Fruit fly (Drosophila melanogaster) whole organism, prepupa: ENCODE measurements around the gene CG31100.

Experiments
- Blimp-1 ChIP-seq: fragments of 200-800 bp; sonication (Bioruptor generic); optimal IDR thresholded peaks from 3 replicates; lab custom pipeline; 2017; ENCODE audit warnings: missing biosample characterization, missing genetic modification characterization, mild to moderate bottlenecking, moderate library complexity, missing genetic modification reagents
- CG10631 ChIP-seq: fragments of 200-800 bp; sonication (Bioruptor generic); optimal IDR thresholded peaks from 2 replicates; lab custom pipeline; 2016; ENCODE audit warnings: missing biosample characterization, missing genetic modification characterization
- CG10669 ChIP-seq: fragments of 200-800 bp; sonication (Bioruptor generic); optimal IDR thresholded peaks from 3 replicates; lab custom pipeline; 2018; ENCODE audit warnings: missing biosample characterization, mild to moderate bottlenecking, missing genetic modification characterization, moderate library complexity
- CG11294 ChIP-seq: fragments of 200-800 bp; sonication (Bioruptor generic); IDR thresholded peaks from 2 replicates; pipeline ENCODE4 v1.3.6; 2022; ENCODE audit warnings: missing biosample characterization, missing genetic modification characterization
- CG11762 ChIP-seq: fragments of 200-800 bp; sonication (Bioruptor generic); optimal IDR thresholded peaks from 3 replicates; lab custom pipeline; 2016; ENCODE audit warnings: missing biosample characterization, missing genetic modification characterization; ENCODE audit not compliant: insufficient read depth
- CG11902 ChIP-seq: fragments of 200-800 bp; sonication (Bioruptor generic); optimal IDR thresholded peaks from 3 replicates; lab custom pipeline; 2016; ENCODE audit warnings: missing biosample characterization, missing genetic modification characterization
- CG1621 ChIP-seq: fragments of 200-800 bp; sonication (Bioruptor generic); optimal IDR thresholded peaks from 3 replicates; lab custom pipeline; 2018; ENCODE audit warnings: missing biosample characterization, mild to moderate bottlenecking, missing genetic modification characterization
- CG16779 ChIP-seq: fragments of 200-800 bp; sonication (Bioruptor generic); optimal IDR thresholded peaks from 3 replicates; lab custom pipeline; 2017; ENCODE audit warnings: missing biosample characterization, mild to moderate bottlenecking, missing genetic modification characterization
- CG3032 ChIP-seq: fragments of 200-800 bp; optimal IDR thresholded peaks from 2 replicates; lab custom pipeline; 2019; ENCODE audit warnings: missing biosample characterization, mild to moderate bottlenecking, missing genetic modification characterization, moderate library complexity
- CG31627 ChIP-seq: fragments of 200-800 bp; sonication (Bioruptor generic); optimal IDR thresholded peaks from 3 replicates; lab custom pipeline; 2016; ENCODE audit warnings: missing biosample characterization, missing genetic modification characterization
- CG32006 ChIP-seq: fragments of 200-800 bp; sonication (Bioruptor generic); optimal IDR thresholded peaks from 3 replicates; lab custom pipeline; 2017; ENCODE audit warnings: missing biosample characterization, mild to moderate bottlenecking, missing genetic modification characterization
- CG34406 ChIP-seq: fragments of 200-800 bp; sonication (Bioruptor generic); optimal IDR thresholded peaks from 3 replicates; lab custom pipeline; 2016; ENCODE audit warnings: missing biosample characterization, missing genetic modification characterization
- CG3919 ChIP-seq: fragments of 200-800 bp; sonication (Bioruptor generic); optimal IDR thresholded peaks from 3 replicates; lab custom pipeline; 2016; ENCODE audit warnings: missing biosample characterization, missing genetic modification characterization
- CG6163 ChIP-seq: fragments of 200-800 bp; sonication (Bioruptor generic); IDR thresholded peaks from 3 replicates; pipeline ENCODE4 v1.3.6; 2022; ENCODE audit warnings: missing biosample characterization, missing genetic modification characterization
- CG6276 ChIP-seq: fragments of 200-800 bp; sonication (Bioruptor generic); optimal IDR thresholded peaks from 2 replicates; lab custom pipeline; 2017; ENCODE audit warnings: missing biosample characterization, mild to moderate bottlenecking, missing genetic modification characterization
- CG6808 ChIP-seq: fragments of 200-800 bp; sonication (Bioruptor generic); optimal IDR thresholded peaks from 3 replicates; lab custom pipeline; 2017; ENCODE audit warnings: missing biosample characterization, missing genetic modification characterization, mild to moderate bottlenecking, moderate library complexity, missing genetic modification reagents
- CG6854 ChIP-seq: fragments of 200-800 bp; sonication (Bioruptor generic); optimal IDR thresholded peaks from 2 replicates; lab custom pipeline; 2017; ENCODE audit warnings: missing biosample characterization, mild to moderate bottlenecking, missing genetic modification characterization
- CG7368 ChIP-seq: fragments of 200-800 bp; sonication (Bioruptor generic); optimal IDR thresholded peaks from 3 replicates; lab custom pipeline; 2016; ENCODE audit warnings: missing biosample characterization, missing genetic modification characterization
- CG8119 ChIP-seq: fragments of 200-800 bp; sonication (Bioruptor generic); IDR thresholded peaks from 3 replicates; pipeline ENCODE4 v1.3.6; 2022; ENCODE audit warnings: missing biosample characterization, missing genetic modification characterization
- CG8319 ChIP-seq: fragments of 200-800 bp; sonication (Bioruptor generic); optimal IDR thresholded peaks from 3 replicates; lab custom pipeline; 2016; ENCODE audit warnings: missing biosample characterization, missing genetic modification characterization
- CG8632 ChIP-seq: fragments of 200-800 bp; sonication (Bioruptor generic); optimal IDR thresholded peaks from 3 replicates; lab custom pipeline; 2016; ENCODE audit warnings: missing biosample characterization, missing genetic modification characterization
- Eip75B ChIP-seq: fragments of 200-800 bp; sonication (Bioruptor generic); optimal IDR thresholded peaks from 3 replicates; lab custom pipeline; 2016; ENCODE audit warnings: missing biosample characterization, missing genetic modification characterization
- Eip78C ChIP-seq: fragments of 200-800 bp; sonication (Bioruptor generic); peaks from one replicate; lab custom pipeline; 2016; ENCODE audit warnings: missing biosample characterization, missing genetic modification characterization
- Eip93F ChIP-seq: fragments of 200-800 bp; sonication (Bioruptor generic); optimal IDR thresholded peaks from 2 replicates; lab custom pipeline; 2016; ENCODE audit warnings: missing biosample characterization, mild to moderate bottlenecking, missing genetic modification characterization
- Ets21C ChIP-seq: fragments of 200-800 bp; sonication (Bioruptor generic); optimal IDR thresholded peaks from 3 replicates; lab custom pipeline; 2016; ENCODE audit warnings: missing biosample characterization, missing genetic modification characterization
- Gug ChIP-seq: fragments of 200-800 bp; sonication (Bioruptor generic); IDR thresholded peaks from 2 replicates; pipeline ENCODE4 v1.3.6; 2022; ENCODE audit warnings: missing biosample characterization, missing genetic modification characterization
- Hr38 ChIP-seq: sonication (Bioruptor generic); optimal IDR thresholded peaks from 2 replicates; lab custom pipeline; 2016; ENCODE audit warnings: missing biosample characterization, missing genetic modification characterization
- Hr39 ChIP-seq: fragments of 200-800 bp; sonication (Bioruptor generic); optimal IDR thresholded peaks from 2 replicates; lab custom pipeline; 2016; ENCODE audit warnings: missing biosample characterization, missing genetic modification characterization
- Lpt ChIP-seq: fragments of 200-800 bp; sonication (Bioruptor generic); optimal IDR thresholded peaks from 3 replicates; lab custom pipeline; 2016; ENCODE audit warnings: missing biosample characterization, missing genetic modification characterization
- Met ChIP-seq: fragments of 200-800 bp; sonication (Bioruptor generic); optimal IDR thresholded peaks from 3 replicates; lab custom pipeline; 2016; ENCODE audit warnings: missing biosample characterization, missing genetic modification characterization
- OdsH ChIP-seq: fragments of 200-800 bp; sonication (Bioruptor generic); optimal IDR thresholded peaks from 3 replicates; lab custom pipeline; 2016; ENCODE audit warnings: missing biosample characterization, missing genetic modification characterization
- Smox ChIP-seq: fragments of 200-800 bp; sonication (Bioruptor generic); optimal IDR thresholded peaks from 3 replicates; lab custom pipeline; 2016; ENCODE audit warnings: missing biosample characterization, missing genetic modification characterization
- Sox102F ChIP-seq: fragments of 200-800 bp; sonication (Bioruptor generic); optimal IDR thresholded peaks from 2 replicates; lab custom pipeline; 2016; ENCODE audit warnings: missing biosample characterization, mild to moderate bottlenecking, missing genetic modification characterization
- Sox14 ChIP-seq: fragments of 200-800 bp; sonication (Bioruptor generic); optimal IDR thresholded peaks from 3 replicates; lab custom pipeline; 2016; ENCODE audit warnings: missing biosample characterization, missing genetic modification characterization
- Sox15 ChIP-seq: fragments of 200-800 bp; sonication (Bioruptor generic); optimal IDR thresholded peaks from 3 replicates; lab custom pipeline; 2016; ENCODE audit warnings: missing biosample characterization, missing genetic modification characterization
- achi ChIP-seq: fragments of 200-800 bp; sonication (Bioruptor generic); optimal IDR thresholded peaks from 3 replicates; lab custom pipeline; 2016; ENCODE audit warnings: missing biosample characterization, missing genetic modification characterization
- dac ChIP-seq: fragments of 200-800 bp; sonication (Bioruptor generic); optimal IDR thresholded peaks from 2 replicates; lab custom pipeline; 2017; ENCODE audit warnings: missing biosample characterization, mild to moderate bottlenecking, missing genetic modification characterization
- dsx ChIP-seq: fragments of 200-800 bp; optimal IDR thresholded peaks from 3 replicates; lab custom pipeline; 2019; ENCODE audit warnings: missing biosample characterization, mild to moderate bottlenecking, missing genetic modification characterization, moderate library complexity; ENCODE audit not compliant: poor library complexity, severe bottlenecking
- eg ChIP-seq: fragments of 200-800 bp; sonication (Bioruptor generic); IDR thresholded peaks from 3 replicates; pipeline ENCODE4 v1.3.6; 2022; ENCODE audit warnings: missing biosample characterization, missing genetic modification characterization
- esn ChIP-seq: fragments of 200-800 bp; sonication (Bioruptor generic); optimal IDR thresholded peaks from 2 replicates; lab custom pipeline; 2016; ENCODE audit warnings: missing biosample characterization, mild to moderate bottlenecking, missing genetic modification characterization, moderate library complexity
- fd59A ChIP-seq: fragments of 200-800 bp; sonication (Bioruptor generic); optimal IDR thresholded peaks from 2 replicates; lab custom pipeline; 2017; ENCODE audit warnings: missing biosample characterization, mild to moderate bottlenecking, missing genetic modification characterization, missing genetic modification reagents
- fd85E ChIP-seq: fragments of 200-800 bp; sonication (Bioruptor generic); optimal IDR thresholded peaks from 3 replicates; lab custom pipeline; 2016; ENCODE audit warnings: missing biosample characterization, missing genetic modification characterization
- fkh ChIP-seq: fragments of 200-800 bp; sonication (Bioruptor generic); optimal IDR thresholded peaks from 3 replicates; lab custom pipeline; 2017; ENCODE audit warnings: missing biosample characterization, mild to moderate bottlenecking, missing genetic modification characterization, moderate library complexity
- lz ChIP-seq: fragments of 200-800 bp; sonication (Bioruptor generic); optimal IDR thresholded peaks from 3 replicates; lab custom pipeline; 2016; ENCODE audit warnings: missing biosample characterization, missing genetic modification characterization
- net ChIP-seq: fragments of 200-800 bp; sonication (Bioruptor generic); optimal IDR thresholded peaks from 3 replicates; lab custom pipeline; 2016; ENCODE audit warnings: missing biosample characterization, missing genetic modification characterization
- pdm3 ChIP-seq: fragments of 200-800 bp; sonication (Bioruptor generic); optimal IDR thresholded peaks from 3 replicates; lab custom pipeline; 2016; ENCODE audit warnings: missing biosample characterization, missing genetic modification characterization
- salr ChIP-seq, 2 experiments: fragments of 200-800 bp; sonication (Bioruptor generic); optimal IDR thresholded peaks; 3 replicates each; lab custom pipeline; 2016 to 2018; ENCODE audit warnings: missing biosample characterization in 2 of 2, missing genetic modification characterization in 2 of 2, mild to moderate bottlenecking in 1 of 2
- ss ChIP-seq, 2 experiments: fragments of 200-800 bp; sonication (Bioruptor generic); optimal IDR thresholded peaks; 2 replicates in 1 of 2; 3 replicates in 1 of 2; lab custom pipeline; 2017 to 2018; ENCODE audit warnings: mild to moderate bottlenecking in 2 of 2, missing biosample characterization in 2 of 2, missing genetic modification characterization in 2 of 2, moderate library complexity in 1 of 2
- topi ChIP-seq: fragments of 200-800 bp; sonication (Bioruptor generic); optimal IDR thresholded peaks from 3 replicates; lab custom pipeline; 2016; ENCODE audit warnings: missing biosample characterization, missing genetic modification characterization

CG31100 gene

dm6 chr3R:9003600-9004223 is at the start of gene CG31100, which contains the start of gene CG11980:
TSS of gene CG31100 (minus strand) at chr3R:9003650.
TSS of gene CG11980 (plus strand) at chr3R:9004017.
- TF ChIP-seq CG6808 (GFP tag; lab: Kevin White, UChicago) (no peak), esn (peak; percentile 33), fkh (GFP tag; lab: Kevin White, UChicago) (peak; percentile 32), Lpt (no peak)

dm6 chr3R:9053021-9053420 is 49.6 kb upstream of the CG31100 start:
- TF ChIP-seq Eip78C (peak; percentile 89), CG1621 (tag; lab: Kevin White, UChicago) (peak; percentile 96), CG8119 (GFP tag; lab: Robert Waterston, UW) (no peak), CG32006 (peak; percentile 57), CG7368 (GFP tag; lab: Kevin White, UChicago) (peak; percentile 46), lz (GFP tag; lab: Kevin White, UChicago) (peak; percentile 31), esn (peak; percentile 54), OdsH (GFP tag; lab: Kevin White, UChicago) (peak; percentile 36), CG8632 (peak; percentile 39), topi (GFP tag; lab: Kevin White, UChicago) (peak; percentile 46), CG10669 (GFP tag; lab: Kevin White, UChicago) (peak; percentile 26), CG6808 (GFP tag; lab: Kevin White, UChicago) (peak; percentile 74), Gug (GFP tag; lab: Robert Waterston, UW) (no peak), Lpt (peak; percentile 79), Sox102F (GFP tag; lab: Kevin White, UChicago) (peak; percentile 66), CG34406 (GFP tag; lab: Kevin White, UChicago) (peak; percentile 38), fd59A (GFP tag; lab: Kevin White, UChicago) (no peak), dsx (GFP tag; lab: Kevin White, UChicago) (peak; percentile 68), CG3032 (peak; percentile 53), CG10631 (GFP tag; lab: Kevin White, UChicago) (no peak), Blimp-1 (GFP tag; lab: Kevin White, UChicago) (peak; percentile 81), CG11762 (GFP tag; lab: Kevin White, UChicago) (no peak), fd85E (GFP tag; lab: Kevin White, UChicago) (peak; percentile 50), Hr38 (GFP tag; lab: Kevin White, UChicago) (no peak), Met (peak; percentile 55), Smox (GFP tag; lab: Kevin White, UChicago) (peak; percentile 48), CG31627 (GFP tag; lab: Kevin White, UChicago) (peak; percentile 50), Sox14 (GFP tag; lab: Kevin White, UChicago) (peak; percentile 72), dac (GFP tag; lab: Kevin White, UChicago) (peak; percentile 27), Eip75B (GFP tag; lab: Kevin White, UChicago) (peak; percentile 66), eg (GFP tag; lab: Robert Waterston, UW) (no peak), ss (GFP tag; optimal IDR thresholded peaks at IDR 0.05; lab: Kevin White, UChicago) (peak; percentile 84 to 93), CG11902 (no peak), CG6854 (GFP tag; lab: Kevin White, UChicago) (peak; percentile 93), net (peak; percentile 82), CG11294 (no peak), Ets21C (GFP tag; lab: Kevin White, UChicago) (peak; percentile 10), pdm3 (GFP tag; lab: Kevin White, UChicago) (peak; percentile 50), salr (GFP tag; optimal IDR thresholded peaks at IDR 0.05; lab: Kevin White, UChicago) (no peak), achi (GFP tag; lab: Kevin White, UChicago) (peak; percentile 48), CG3919 (GFP tag; lab: Kevin White, UChicago) (peak; percentile 81), CG6276 (GFP tag; lab: Kevin White, UChicago) (peak; percentile 64), CG6163 (GFP tag; lab: Robert Waterston, UW) (no peak), Sox15 (GFP tag; lab: Kevin White, UChicago) (no peak), Hr39 (GFP tag; lab: Kevin White, UChicago) (peak; percentile 19), CG8319 (no peak), Eip93F (GFP tag; lab: Kevin White, UChicago) (no peak), CG16779 (peak; percentile 71)
